Worm (Caenorhabditis elegans) whole organism, L1 larva: ENCODE measurements around the gene hpd-1.
A peak's percentile ranks its signal among the peaks of the same experiment; 100 is the strongest.

Source experiments
- C04F5.9 ChIP-seq: sonication (generic microtip); optimal IDR thresholded peaks from 2 replicates; lab custom pipeline; 2016; ENCODE audit warnings: missing genetic modification characterization, missing compliant biosample characterization
- C34B4.2 ChIP-seq: sonication (generic microtip); optimal IDR thresholded peaks from 2 replicates; lab custom pipeline; 2017; ENCODE audit warnings: mild to moderate bottlenecking, missing genetic modification characterization, missing compliant biosample characterization
- F16B12.6 ChIP-seq: fragments of 150-350 bp; optimal IDR thresholded peaks from 2 replicates; lab custom pipeline; 2014; ENCODE audit warnings: missing biosample characterization, missing genetic modification characterization
- aly-2 ChIP-seq: fragments of 150-350 bp; optimal IDR thresholded peaks from 2 replicates; lab custom pipeline; 2014; ENCODE audit warnings: missing biosample characterization, missing genetic modification characterization
- ama-1 ChIP-seq: fragments of 150-350 bp; optimal IDR thresholded peaks from 2 replicates; lab custom pipeline; 2014
- blmp-1 ChIP-seq: fragments of 150-350 bp; optimal IDR thresholded peaks from 2 replicates; lab custom pipeline; 2014; ENCODE audit warnings: missing biosample characterization, missing genetic modification characterization
- ceh-63 ChIP-seq: fragments of 200-800 bp; sonication (Bioruptor generic); optimal IDR thresholded peaks from 2 replicates; lab custom pipeline; 2018; ENCODE audit warnings: mild to moderate bottlenecking, missing genetic modification characterization, missing compliant biosample characterization
- efl-1 ChIP-seq, 4 experiments: fragments of 150-350 bp; optimal IDR thresholded peaks in 3 of 4; peaks in 1 of 4; 1 replicate in 1 of 4; 2 replicates in 3 of 4; lab custom pipeline; 2014; ENCODE audit warnings: missing biosample characterization in 2 of 4, missing genetic modification characterization in 2 of 4, missing genetic modification reagents in 2 of 4
- efl-3 ChIP-seq: fragments of 200-800 bp; sonication (Bioruptor generic); optimal IDR thresholded peaks from 2 replicates; lab custom pipeline; 2018; ENCODE audit warnings: mild to moderate bottlenecking, missing genetic modification characterization, missing compliant biosample characterization
- egl-13 ChIP-seq: sonication (generic microtip); optimal IDR thresholded peaks from 2 replicates; lab custom pipeline; 2016; ENCODE audit warnings: missing genotype, missing genetic modification reagents, missing genetic modification characterization, missing compliant biosample characterization
- elt-2 ChIP-seq: sonication (generic microtip); optimal IDR thresholded peaks from 2 replicates; lab custom pipeline; 2016; ENCODE audit warnings: missing genetic modification characterization, mild to moderate bottlenecking, inconsistent platforms, missing compliant biosample characterization, missing genetic modification reagents
- elt-3 ChIP-seq, 6 experiments: fragments of 150-350 bp in 1 of 6; sonication (generic microtip); optimal IDR thresholded peaks; 2 replicates each; lab custom pipeline; 2017 to 2018; ENCODE audit warnings: missing biosample characterization in 6 of 6, missing genetic modification characterization in 6 of 6, inconsistent platforms in 1 of 6
- ets-5 ChIP-seq: fragments of 200-800 bp; sonication (Bioruptor generic); IDR thresholded peaks from 2 replicates; pipeline ENCODE4 v1.3.6; 2022; ENCODE audit warnings: missing genetic modification characterization, missing compliant biosample characterization
- fkh-4 ChIP-seq: sonication (generic microtip); optimal IDR thresholded peaks from 2 replicates; lab custom pipeline; 2016; ENCODE audit warnings: missing compliant biosample characterization, missing genetic modification characterization, borderline replicate concordance
- fkh-8 ChIP-seq: sonication (generic microtip); optimal IDR thresholded peaks from 2 replicates; lab custom pipeline; 2016; ENCODE audit warnings: mild to moderate bottlenecking, missing genetic modification characterization, missing compliant biosample characterization
- fos-1 ChIP-seq: fragments of 150-350 bp; optimal IDR thresholded peaks from 2 replicates; lab custom pipeline; 2014; ENCODE audit warnings: missing biosample characterization, missing genetic modification characterization
- grh-1 ChIP-seq: fragments of 200-800 bp; sonication (Bioruptor generic); IDR thresholded peaks from 2 replicates; pipeline ENCODE4 v1.3.6; 2022; ENCODE audit warnings: missing genetic modification reagents, missing genetic modification characterization, missing compliant biosample characterization
- hlh-17 ChIP-seq: fragments of 200-800 bp; sonication (Bioruptor generic); optimal IDR thresholded peaks from 2 replicates; lab custom pipeline; 2018; ENCODE audit warnings: missing genetic modification characterization, mild to moderate bottlenecking, missing compliant biosample characterization, moderate library complexity, borderline replicate concordance
- hpl-2 ChIP-seq: fragments of 150-350 bp; optimal IDR thresholded peaks from 2 replicates; lab custom pipeline; 2014; ENCODE audit warnings: missing biosample characterization, missing genetic modification reagents, missing genetic modification characterization
- irx-1 ChIP-seq: sonication (generic microtip); optimal IDR thresholded peaks from 2 replicates; lab custom pipeline; 2016; ENCODE audit warnings: missing genetic modification characterization, missing compliant biosample characterization
- isw-1 ChIP-seq: fragments of 200-800 bp; sonication (Bioruptor generic); IDR thresholded peaks from 2 replicates; pipeline ENCODE4 v1.3.6; 2022; ENCODE audit warnings: missing genetic modification characterization, missing compliant biosample characterization
- jun-1 ChIP-seq: fragments of 150-350 bp; optimal IDR thresholded peaks from 2 replicates; lab custom pipeline; 2014; ENCODE audit warnings: missing biosample characterization, missing genetic modification reagents, missing genetic modification characterization
- lin-15B ChIP-seq: fragments of 150-350 bp; sonication (generic microtip); optimal IDR thresholded peaks from 3 replicates; lab custom pipeline; 2014; ENCODE audit warnings: missing biosample characterization, missing genetic modification characterization
- lin-39 ChIP-seq: fragments of 150-350 bp; optimal IDR thresholded peaks from 2 replicates; lab custom pipeline; 2014; ENCODE audit warnings: missing biosample characterization, missing genetic modification reagents, missing genetic modification characterization
- lir-3 ChIP-seq: sonication (generic microtip); optimal IDR thresholded peaks from 2 replicates; lab custom pipeline; 2016; ENCODE audit warnings: mild to moderate bottlenecking, missing genetic modification characterization, moderate library complexity, missing compliant biosample characterization; ENCODE audit not compliant: poor library complexity
- mab-9 ChIP-seq: fragments of 200-800 bp; sonication (Bioruptor generic); IDR thresholded peaks from 2 replicates; pipeline ENCODE4 v1.3.6; 2022; ENCODE audit warnings: missing genetic modification reagents, missing genetic modification characterization, missing compliant biosample characterization
- mdl-1 ChIP-seq, 2 experiments: fragments of 150-350 bp; optimal IDR thresholded peaks; 2 replicates each; lab custom pipeline; 2014 to 2017; ENCODE audit warnings: missing biosample characterization in 2 of 2, missing genetic modification characterization in 2 of 2, inconsistent platforms in 1 of 2
- mef-2 ChIP-seq: fragments of 150-350 bp; optimal IDR thresholded peaks from 2 replicates; lab custom pipeline; 2014; ENCODE audit warnings: missing biosample characterization, missing genetic modification characterization
- mep-1 ChIP-seq: fragments of 150-350 bp; optimal IDR thresholded peaks from 2 replicates; lab custom pipeline; 2014; ENCODE audit warnings: missing biosample characterization, missing genetic modification characterization
- nhr-12 ChIP-seq: sonication (generic microtip); optimal IDR thresholded peaks from 2 replicates; lab custom pipeline; 2017; ENCODE audit warnings: missing biosample characterization, missing genetic modification characterization
- nhr-76 ChIP-seq: sonication (generic microtip); optimal IDR thresholded peaks from 2 replicates; lab custom pipeline; 2017; ENCODE audit warnings: missing biosample characterization, missing genetic modification characterization
- nhr-77 ChIP-seq: fragments of 150-350 bp; optimal IDR thresholded peaks from 2 replicates; lab custom pipeline; 2014; ENCODE audit warnings: missing biosample characterization, missing genetic modification characterization
- nhr-84 ChIP-seq: sonication (generic microtip); optimal IDR thresholded peaks from 2 replicates; lab custom pipeline; 2017; ENCODE audit warnings: missing biosample characterization, missing genetic modification characterization
- nhr-85 ChIP-seq: sonication (generic microtip); peaks from one replicate; lab custom pipeline; 2016; ENCODE audit warnings: missing genetic modification characterization, inconsistent platforms, missing compliant biosample characterization
- pqm-1 ChIP-seq: sonication (generic microtip); optimal IDR thresholded peaks from 3 replicates; lab custom pipeline; 2017; ENCODE audit warnings: missing biosample characterization, missing genetic modification characterization
- skn-1 ChIP-seq: fragments of 150-350 bp; optimal IDR thresholded peaks from 2 replicates; lab custom pipeline; 2014; ENCODE audit warnings: missing biosample characterization, missing genetic modification characterization
- snu-23 ChIP-seq: sonication (generic microtip); optimal IDR thresholded peaks from 2 replicates; lab custom pipeline; 2016; ENCODE audit warnings: missing genetic modification characterization, missing compliant biosample characterization
- sox-4 ChIP-seq: sonication (generic microtip); optimal IDR thresholded peaks from 2 replicates; lab custom pipeline; 2016; ENCODE audit warnings: missing genetic modification characterization, missing compliant biosample characterization
- sup-37 ChIP-seq: fragments of 200-800 bp; sonication (Bioruptor generic); optimal IDR thresholded peaks from 2 replicates; lab custom pipeline; 2018; ENCODE audit warnings: mild to moderate bottlenecking, missing genetic modification characterization, missing compliant biosample characterization
- tbx-2 ChIP-seq: sonication (generic microtip); optimal IDR thresholded peaks from 2 replicates; lab custom pipeline; 2016; ENCODE audit warnings: missing genetic modification characterization, missing compliant biosample characterization
- unc-130 ChIP-seq: fragments of 150-350 bp; optimal IDR thresholded peaks from 2 replicates; lab custom pipeline; 2017; ENCODE audit warnings: missing biosample characterization, missing genetic modification characterization, inconsistent platforms
- unc-62 ChIP-seq: fragments of 150-350 bp; optimal IDR thresholded peaks from 2 replicates; lab custom pipeline; 2014; ENCODE audit warnings: missing biosample characterization, missing genetic modification reagents, missing genetic modification characterization
- unc-86 ChIP-seq: sonication (generic microtip); optimal IDR thresholded peaks from 2 replicates; lab custom pipeline; 2016; ENCODE audit warnings: missing genetic modification characterization, missing compliant biosample characterization
- ztf-4 ChIP-seq: fragments of 150-350 bp; optimal IDR thresholded peaks from 2 replicates; lab custom pipeline; 2014; ENCODE audit warnings: missing biosample characterization, missing genetic modification characterization

Gene hpd-1

ce11 chrIII:10535226-10535625, at the start of gene hpd-1:
TSS of gene hpd-1 (plus strand) at chrIII:10535526.
- no peak for TF ChIP-seq grh-1
- no peak for TF ChIP-seq ztf-4 (tag; lab: Kevin White, UChicago)
- no peak for TF ChIP-seq lin-15B (tag; lab: Kevin White, UChicago)
- no peak for TF ChIP-seq lin-39
- TF ChIP-seq irx-1 (tag; lab: Kevin White, UChicago), result no peak
- TF ChIP-seq egl-13 (tag; lab: Kevin White, UChicago), result no peak

ce11 chrIII:10486455-10486854, 48.9 kb upstream of the hpd-1 start:
- peak; percentile 36 for TF ChIP-seq nhr-85 (tag; lab: Kevin White, UChicago)
- peak in 4 of 6 experiments; percentile 14 to 61 (median 52) for TF ChIP-seq elt-3 (tag; optimal IDR thresholded peaks at IDR 0.05; lab: Kevin White, UChicago)
- TF ChIP-seq nhr-76 (tag; lab: Kevin White, UChicago), result no peak
- TF ChIP-seq efl-1 (optimal IDR thresholded peaks at IDR 0.05; lab: Kevin White, UChicago), result no peak
- TF ChIP-seq efl-1 (GFP tag; optimal IDR thresholded peaks at IDR 0.05 in 1 of 2; lab: Kevin White, UChicago), result peak in 1 of 2 experiments; percentile 40
- TF ChIP-seq fos-1 (tag; lab: Kevin White, UChicago), result no peak
- TF ChIP-seq blmp-1 (tag; lab: Kevin White, UChicago), result peak; percentile 78
- no peak for TF ChIP-seq sup-37 (GFP tag; lab: Kevin White, UChicago)

ce11 chrIII:10488052-10488451, 47.3 kb upstream of the hpd-1 start, which contains the start of gene ptr-25:
TSS of gene ptr-25 (plus strand) at chrIII:10488124.
- TF ChIP-seq efl-1 (optimal IDR thresholded peaks at IDR 0.05; lab: Kevin White, UChicago), result no peak
- peak in 1 of 2 experiments; percentile 75 for TF ChIP-seq efl-1 (GFP tag; optimal IDR thresholded peaks at IDR 0.05 in 1 of 2; lab: Kevin White, UChicago)
- no peak for TF ChIP-seq lir-3 (tag; lab: Kevin White, UChicago)
- TF ChIP-seq, all 84 proteins: peak for 1

- TF ChIP-seq nhr-12 (tag; lab: Kevin White, UChicago) (no peak), skn-1 (tag; lab: Kevin White, UChicago) (no peak), C04F5.9 (tag; lab: Kevin White, UChicago) (no peak), efl-3 (GFP tag; lab: Kevin White, UChicago) (no peak), pqm-1 (no peak), mab-9 (GFP tag; lab: Robert Waterston, UW) (no peak), efl-1 (optimal IDR thresholded peaks at IDR 0.05; lab: Kevin White, UChicago) (no peak), efl-1 (GFP tag; optimal IDR thresholded peaks at IDR 0.05 in 1 of 2; lab: Kevin White, UChicago) (no peak), aly-2 (tag; lab: Kevin White, UChicago) (no peak), C34B4.2 (tag; lab: Kevin White, UChicago) (no peak), ceh-63 (GFP tag; lab: Kevin White, UChicago) (no peak), sox-4 (no peak)
Measured at ce11 chrIII:10503753-10504152, 31.6 kb upstream of the hpd-1 start, which contains the start of gene rab-33. TSS of gene rab-33 (minus strand) at chrIII:10503853.

ce11 chrIII:10505182-10505581, 30.1 kb upstream of the hpd-1 start, which contains the start of the genes taf-11.3 and urm-1:
TSS of gene taf-11.3 (minus strand) at chrIII:10505250.
TSS of gene urm-1 (plus strand) at chrIII:10505480.
- TF ChIP-seq ama-1 (lab: Kevin White, UChicago) (no peak), mdl-1 (tag; optimal IDR thresholded peaks at IDR 0.05; lab: Kevin White, UChicago) (peak in 1 of 2 experiments; percentile 17), unc-62 (GFP tag; lab: Kevin White, UChicago) (no peak), unc-130 (tag; lab: Kevin White, UChicago) (peak; percentile 98), jun-1 (no peak), fkh-8 (tag; lab: Kevin White, UChicago) (peak; percentile 82), hpl-2 (GFP tag; lab: Kevin White, UChicago) (no peak), tbx-2 (tag; lab: Kevin White, UChicago) (peak; percentile 84), efl-3 (GFP tag; lab: Kevin White, UChicago) (no peak), mef-2 (tag; lab: Kevin White, UChicago) (peak; percentile 39), elt-2 (tag; lab: Kevin White, UChicago) (no peak), unc-86 (tag; lab: Kevin White, UChicago) (peak; percentile 70), grh-1 (no peak), F16B12.6 (peak; percentile 53), nhr-84 (tag; lab: Kevin White, UChicago) (no peak), snu-23 (GFP tag; lab: Kevin White, UChicago) (peak; percentile 93), sup-37 (GFP tag; lab: Kevin White, UChicago) (no peak), fkh-4 (tag; lab: Kevin White, UChicago) (no peak), efl-1 (optimal IDR thresholded peaks at IDR 0.05; lab: Kevin White, UChicago) (peak; percentile 80 to 86), efl-1 (GFP tag; optimal IDR thresholded peaks at IDR 0.05 in 1 of 2; lab: Kevin White, UChicago) (peak; percentile 82 to 97), ets-5 (GFP tag; lab: Robert Waterston, UW) (no peak), mep-1 (tag; lab: Kevin White, UChicago) (peak; percentile 88), isw-1 (GFP tag; lab: Robert Waterston, UW) (peak; percentile 54), egl-13 (tag; lab: Kevin White, UChicago) (peak; percentile 60), nhr-77 (tag; lab: Kevin White, UChicago) (peak; percentile 27), skn-1 (tag; lab: Kevin White, UChicago) (peak; percentile 78), hlh-17 (no peak), ceh-63 (GFP tag; lab: Kevin White, UChicago) (no peak)
